Fruit fly (Drosophila melanogaster) whole organism, wandering third instar larva: ENCODE measurements around the gene CG5078.

Experiments used
- CG32264 ChIP-seq: fragments of 200-800 bp; sonication (Bioruptor generic); optimal IDR thresholded peaks from 2 replicates; lab custom pipeline; 2016; ENCODE audit warnings: missing biosample characterization, missing genetic modification characterization
- Dfd ChIP-seq: fragments of >200 bp; optimal IDR thresholded peaks from 2 replicates; lab custom pipeline; 2017; ENCODE audit warnings: missing biosample characterization, missing genetic modification characterization
- Dif ChIP-seq: fragments of 200-275, 200-300 bp; sonication (Bioruptor generic); optimal IDR thresholded peaks from 2 replicates; lab custom pipeline; 2018; ENCODE audit warnings: missing biosample characterization, missing genetic modification characterization; ENCODE audit not compliant: partially characterized antibody
- Myc ChIP-seq: fragments of >200 bp; optimal IDR thresholded peaks from 2 replicates; lab custom pipeline; 2017
- OdsH ChIP-seq: fragments of 200-800 bp; sonication (Bioruptor generic); optimal IDR thresholded peaks from 2 replicates; lab custom pipeline; 2016; ENCODE audit warnings: missing biosample characterization, mild to moderate bottlenecking, missing genetic modification characterization
- br ChIP-seq: fragments of 200-800 bp; sonication (Bioruptor generic); optimal IDR thresholded peaks from 2 replicates; lab custom pipeline; 2016; ENCODE audit warnings: missing biosample characterization, missing genetic modification characterization
- dl ChIP-seq, 2 experiments: fragments of 175-275, 200-275 bp in 1 of 2; fragments of 200-275 bp in 1 of 2; sonication (Bioruptor generic); optimal IDR thresholded peaks; lab custom pipeline; 2018; ENCODE audit warnings: mild to moderate bottlenecking in 2 of 2, missing biosample characterization in 2 of 2, missing genetic modification characterization in 2 of 2, moderate library complexity in 2 of 2; ENCODE audit not compliant: partially characterized antibody in 2 of 2, insufficient read depth in 1 of 2
- dmrt93B ChIP-seq: fragments of 200-800 bp; sonication (Bioruptor generic); optimal IDR thresholded peaks from 2 replicates; lab custom pipeline; 2018; ENCODE audit warnings: missing biosample characterization, mild to moderate bottlenecking, missing genetic modification characterization
- ey ChIP-seq: fragments of 200-800 bp; sonication (Bioruptor generic); optimal IDR thresholded peaks from 2 replicates; lab custom pipeline; 2016; ENCODE audit warnings: missing biosample characterization, missing genetic modification characterization
- foxo ChIP-seq, 2 experiments: fragments of 200-800 bp; sonication (Bioruptor generic); optimal IDR thresholded peaks; 2 replicates in 1 of 2; 3 replicates in 1 of 2; lab custom pipeline; 2016 to 2017; ENCODE audit warnings: missing biosample characterization in 2 of 2, missing genetic modification characterization in 2 of 2
- lola ChIP-seq: fragments of >200 bp; optimal IDR thresholded peaks from 2 replicates; lab custom pipeline; 2017; ENCODE audit warnings: missing biosample characterization, missing genetic modification characterization
- pan ChIP-seq: fragments of >200 bp; optimal IDR thresholded peaks from 2 replicates; lab custom pipeline; 2017
- psq ChIP-seq: fragments of 200-800 bp; sonication (Bioruptor generic); optimal IDR thresholded peaks from 3 replicates; lab custom pipeline; 2017; ENCODE audit warnings: missing biosample characterization, mild to moderate bottlenecking, missing genetic modification characterization, moderate library complexity

- TF ChIP-seq ey (GFP tag; lab: Kevin White, UChicago) (no peak), CG32264 (no peak), dmrt93B (GFP tag; lab: Kevin White, UChicago) (no peak), pan (no peak), Myc (lab: Kevin White, UChicago) (no peak), lola (GFP tag; lab: Kevin White, UChicago) (no peak), dl (GFP tag; optimal IDR thresholded peaks at IDR 0.05; lab: Kevin White, UChicago; ENCODE audit: insufficient read depth in 1 of 2, partially characterized antibody in 2 of 2) (no peak), OdsH (GFP tag; lab: Kevin White, UChicago) (no peak), Dfd (no peak), Dif (GFP tag; lab: Kevin White, UChicago) (no peak), br (GFP tag; lab: Kevin White, UChicago) (no peak), foxo (GFP tag; optimal IDR thresholded peaks at IDR 0.05; lab: Kevin White, UChicago) (no peak), psq (GFP tag; lab: Kevin White, UChicago) (no peak)
Observed at dm6 chr3L:20529918-20530317, 24.1 kb downstream of the CG5078 start.
